Fruit fly (Drosophila melanogaster) whole organism, embryonic: ENCODE data around the gene Gip.
A peak's percentile ranks its signal among the peaks of the same experiment; 100 is the strongest.

ENCODE experiments used
- ATbp ChIP-seq: fragments of 200-800 bp; sonication (Bioruptor generic); optimal IDR thresholded peaks from 2 replicates; lab custom pipeline; 2017; ENCODE audit warnings: missing biosample characterization, mild to moderate bottlenecking, missing genetic modification characterization, missing genetic modification reagents
- Bdp1 ChIP-seq: fragments of 200-800 bp; sonication (Bioruptor generic); optimal IDR thresholded peaks from 3 replicates; lab custom pipeline; 2016; ENCODE audit warnings: missing biosample characterization, missing genetic modification characterization
- CG10321 ChIP-seq: fragments of 200-800 bp; sonication (Bioruptor generic); IDR thresholded peaks from 2 replicates; pipeline ENCODE4 v1.3.6; 2022; ENCODE audit warnings: missing biosample characterization, missing genetic modification characterization
- CG12769 ChIP-seq: fragments of 200-800 bp; sonication (Bioruptor generic); optimal IDR thresholded peaks from 2 replicates; lab custom pipeline; 2019; ENCODE audit warnings: missing biosample characterization, mild to moderate bottlenecking, missing genetic modification characterization, moderate library complexity
- CG13424 ChIP-seq: fragments of 200-800 bp; sonication (Bioruptor generic); optimal IDR thresholded peaks from 2 replicates; lab custom pipeline; 2019; ENCODE audit warnings: missing biosample characterization, mild to moderate bottlenecking, missing genetic modification characterization, moderate library complexity
- CG13624 ChIP-seq: fragments of 200-800 bp; sonication (Bioruptor generic); optimal IDR thresholded peaks from 2 replicates; lab custom pipeline; 2016; ENCODE audit warnings: missing biosample characterization, missing genetic modification characterization
- CG14965 ChIP-seq: fragments of 200-800 bp; sonication (Bioruptor generic); optimal IDR thresholded peaks from 2 replicates; lab custom pipeline; 2016; ENCODE audit warnings: missing biosample characterization, missing genetic modification characterization, borderline replicate concordance
- CG1603 ChIP-seq: fragments of 200-800 bp; sonication (Bioruptor generic); optimal IDR thresholded peaks from 2 replicates; lab custom pipeline; 2019; ENCODE audit warnings: missing biosample characterization, mild to moderate bottlenecking, missing genetic modification characterization, moderate library complexity
- CG1647 ChIP-seq: fragments of 200-800 bp; sonication (Bioruptor generic); optimal IDR thresholded peaks from 3 replicates; lab custom pipeline; 2016; ENCODE audit warnings: missing biosample characterization, missing genetic modification characterization
- CG17328 ChIP-seq: fragments of 200-800 bp; sonication (Bioruptor generic); IDR thresholded peaks from 2 replicates; pipeline ENCODE4 v1.3.6; 2022; ENCODE audit warnings: missing biosample characterization, missing genetic modification characterization
- CG2116 ChIP-seq: fragments of 200-800 bp; sonication (Bioruptor generic); optimal IDR thresholded peaks from 3 replicates; lab custom pipeline; 2018; ENCODE audit warnings: missing biosample characterization, mild to moderate bottlenecking, missing genetic modification characterization
- CG2120 ChIP-seq: fragments of 200-800 bp; sonication (Bioruptor generic); optimal IDR thresholded peaks from 3 replicates; lab custom pipeline; 2016; ENCODE audit warnings: missing biosample characterization, missing genetic modification characterization
- CG2712 ChIP-seq: fragments of 200-800 bp; optimal IDR thresholded peaks from 3 replicates; lab custom pipeline; 2019; ENCODE audit warnings: missing biosample characterization, mild to moderate bottlenecking, missing genetic modification characterization, moderate library complexity
- CG2875 ChIP-seq: fragments of 200-800 bp; sonication (Bioruptor generic); optimal IDR thresholded peaks from 2 replicates; lab custom pipeline; 2017; ENCODE audit warnings: missing biosample characterization, mild to moderate bottlenecking, missing genetic modification characterization, missing genetic modification reagents
- CG33213 ChIP-seq: fragments of 200-800 bp; sonication (Bioruptor generic); optimal IDR thresholded peaks from 3 replicates; lab custom pipeline; 2016; ENCODE audit warnings: missing biosample characterization, missing genetic modification characterization
- CG3995 ChIP-seq: fragments of 200-800 bp; sonication (Bioruptor generic); optimal IDR thresholded peaks from 3 replicates; lab custom pipeline; 2016; ENCODE audit warnings: missing biosample characterization, missing genetic modification characterization
- CG4617 ChIP-seq: fragments of 200-800 bp; sonication (Bioruptor generic); optimal IDR thresholded peaks from 3 replicates; lab custom pipeline; 2016; ENCODE audit warnings: missing biosample characterization, missing genetic modification characterization, borderline replicate concordance
- CG6272 ChIP-seq: fragments of 200-800 bp; sonication (Bioruptor generic); IDR thresholded peaks from 2 replicates; pipeline ENCODE4 v1.3.6; 2022; ENCODE audit warnings: missing biosample characterization, missing genetic modification characterization
- CG8290 ChIP-seq, 3 experiments: fragments of 200-800 bp; sonication (Bioruptor generic); optimal IDR thresholded peaks; 2 replicates each; lab custom pipeline; 2016 to 2019; ENCODE audit warnings: missing biosample characterization in 3 of 3, missing genetic modification characterization in 3 of 3, mild to moderate bottlenecking in 2 of 3, moderate library complexity in 1 of 3
- Ets65A ChIP-seq: fragments of 200-800 bp; sonication (Bioruptor generic); peaks from one replicate; lab custom pipeline; 2016; ENCODE audit warnings: missing biosample characterization, missing genetic modification characterization
- Ets97D ChIP-seq: fragments of 200-800 bp; sonication (Bioruptor generic); optimal IDR thresholded peaks from 3 replicates; lab custom pipeline; 2016; ENCODE audit warnings: missing biosample characterization, missing genetic modification characterization
- Hey ChIP-seq: fragments of 200-800 bp; sonication (Bioruptor generic); optimal IDR thresholded peaks from 3 replicates; lab custom pipeline; 2018; ENCODE audit warnings: missing biosample characterization, mild to moderate bottlenecking, missing genetic modification characterization
- Kr ChIP-seq: fragments of 200-800 bp; sonication (Bioruptor generic); optimal IDR thresholded peaks from 2 replicates; lab custom pipeline; 2017; ENCODE audit warnings: missing biosample characterization, mild to moderate bottlenecking, missing genetic modification characterization
- Nf-YA ChIP-seq: fragments of 200-800 bp; sonication (Bioruptor generic); IDR thresholded peaks from 2 replicates; pipeline ENCODE4 v1.3.6; 2022; ENCODE audit warnings: missing biosample characterization, missing genetic modification characterization
- Side ChIP-seq: fragments of 200-800 bp; sonication (Bioruptor generic); optimal IDR thresholded peaks from 2 replicates; lab custom pipeline; 2016; ENCODE audit warnings: missing biosample characterization, missing genetic modification characterization
- Taf1 ChIP-seq: fragments of 200-800 bp; sonication (Bioruptor generic); IDR thresholded peaks from 2 replicates; pipeline ENCODE4 v1.3.6; 2022; ENCODE audit warnings: missing biosample characterization, missing genetic modification characterization
- Xrp1 ChIP-seq: fragments of 200-800 bp; sonication (Bioruptor generic); IDR thresholded peaks from 2 replicates; pipeline ENCODE4 v1.3.6; 2022; ENCODE audit warnings: missing biosample characterization, missing genetic modification characterization
- ac ChIP-seq: fragments of 200-800 bp; sonication (Bioruptor generic); optimal IDR thresholded peaks from 3 replicates; lab custom pipeline; 2017; ENCODE audit warnings: missing biosample characterization, mild to moderate bottlenecking, missing genetic modification characterization
- az2 ChIP-seq: fragments of 200-800 bp; sonication (Bioruptor generic); optimal IDR thresholded peaks from 3 replicates; lab custom pipeline; 2016; ENCODE audit warnings: missing biosample characterization, missing genetic modification characterization
- btn ChIP-seq: fragments of 200-800 bp; sonication (Bioruptor generic); optimal IDR thresholded peaks from 2 replicates; lab custom pipeline; 2016; ENCODE audit warnings: missing biosample characterization, missing genetic modification characterization
- chinmo ChIP-seq: fragments of 200-800 bp; sonication (Bioruptor generic); IDR thresholded peaks from 4 replicates; pipeline ENCODE4 v1.3.6; 2022; ENCODE audit warnings: missing biosample characterization, missing genetic modification characterization; ENCODE audit not compliant: partially characterized antibody
- crol ChIP-seq: fragments of 200-800 bp; sonication (Bioruptor generic); IDR thresholded peaks from 2 replicates; pipeline ENCODE4 v1.3.6; 2022; ENCODE audit warnings: missing biosample characterization, missing genetic modification characterization
- esg ChIP-seq: fragments of 200-800 bp; sonication (Bioruptor generic); conservative IDR thresholded peaks from 2 replicates; pipeline ENCODE4 v1.3.6; 2022; ENCODE audit warnings: missing biosample characterization, missing genetic modification characterization
- fd96Cb ChIP-seq: fragments of 200-800 bp; sonication (Bioruptor generic); optimal IDR thresholded peaks from 2 replicates; lab custom pipeline; 2018; ENCODE audit warnings: missing biosample characterization, mild to moderate bottlenecking, missing genetic modification characterization, moderate library complexity
- gfzf ChIP-seq: fragments of 200-800 bp; sonication (Bioruptor generic); optimal IDR thresholded peaks from 2 replicates; lab custom pipeline; 2016; ENCODE audit warnings: missing biosample characterization, mild to moderate bottlenecking, missing genetic modification characterization, moderate library complexity
- hkb ChIP-seq, 2 experiments: fragments of 200-800 bp in 1 of 2; fragments of >200 bp in 1 of 2; sonication (Bioruptor generic) in 1 of 2; IDR thresholded peaks in 1 of 2; optimal IDR thresholded peaks in 1 of 2; 2 replicates each; pipeline versions ENCODE4 v1.3.6 to Lab custom; 2017 to 2022; ENCODE audit warnings: missing biosample characterization in 1 of 2, missing genetic modification characterization in 1 of 2
- inv ChIP-seq: fragments of 200-800 bp; sonication (Bioruptor generic); IDR thresholded peaks from 2 replicates; pipeline ENCODE4 v1.3.6; 2022; ENCODE audit warnings: missing biosample characterization, missing genetic modification characterization; ENCODE audit not compliant: partially characterized antibody
- kay ChIP-seq: fragments of 200-800 bp; sonication (Bioruptor generic); optimal IDR thresholded peaks from 2 replicates; lab custom pipeline; 2016; ENCODE audit warnings: missing biosample characterization, missing genetic modification characterization
- lola ChIP-seq, 3 experiments: fragments of >200 bp in 2 of 3; fragments of 200-800 bp in 1 of 3; sonication (Bioruptor generic) in 1 of 3; optimal IDR thresholded peaks; 2 replicates each; lab custom pipeline; 2017 to 2019; ENCODE audit warnings: missing biosample characterization in 3 of 3, missing genetic modification characterization in 3 of 3, mild to moderate bottlenecking in 1 of 3, moderate library complexity in 1 of 3
- mld ChIP-seq: fragments of 200-800 bp; sonication (Bioruptor generic); IDR thresholded peaks from 3 replicates; pipeline ENCODE4 v1.3.6; 2022; ENCODE audit warnings: missing biosample characterization, missing genetic modification characterization; ENCODE audit not compliant: partially characterized antibody
- nerfin-2 ChIP-seq: fragments of 200-800 bp; sonication (Bioruptor generic); IDR thresholded peaks from 2 replicates; pipeline ENCODE4 v1.3.6; 2022; ENCODE audit warnings: missing biosample characterization, missing genetic modification characterization; ENCODE audit not compliant: partially characterized antibody
- pho ChIP-seq: fragments of 200-800 bp; sonication (Bioruptor generic); optimal IDR thresholded peaks from 2 replicates; lab custom pipeline; 2016; ENCODE audit warnings: missing biosample characterization, missing genetic modification characterization
- schlank ChIP-seq: fragments of 200-800 bp; sonication (Bioruptor generic); optimal IDR thresholded peaks from 2 replicates; lab custom pipeline; 2018; ENCODE audit warnings: missing biosample characterization, mild to moderate bottlenecking, missing genetic modification characterization
- toy ChIP-seq: fragments of 200-800 bp; sonication (Bioruptor generic); IDR thresholded peaks from 2 replicates; pipeline ENCODE4 v1.3.6; 2022; ENCODE audit warnings: missing biosample characterization, missing genetic modification characterization
- vfl ChIP-seq: fragments of 200-800 bp; sonication (Bioruptor generic); optimal IDR thresholded peaks from 2 replicates; lab custom pipeline; 2016; ENCODE audit warnings: missing biosample characterization, missing genetic modification characterization
- vnd ChIP-seq: fragments of 200-800 bp; sonication (Bioruptor generic); IDR thresholded peaks from 3 replicates; pipeline ENCODE4 v1.3.6; 2022; ENCODE audit warnings: missing biosample characterization, missing genetic modification characterization; ENCODE audit not compliant: partially characterized antibody
- wek ChIP-seq: fragments of 200-800 bp; sonication (Bioruptor generic); optimal IDR thresholded peaks from 3 replicates; lab custom pipeline; 2018; ENCODE audit warnings: missing biosample characterization, mild to moderate bottlenecking, missing genetic modification characterization, moderate library complexity

Gip gene

DNA sequence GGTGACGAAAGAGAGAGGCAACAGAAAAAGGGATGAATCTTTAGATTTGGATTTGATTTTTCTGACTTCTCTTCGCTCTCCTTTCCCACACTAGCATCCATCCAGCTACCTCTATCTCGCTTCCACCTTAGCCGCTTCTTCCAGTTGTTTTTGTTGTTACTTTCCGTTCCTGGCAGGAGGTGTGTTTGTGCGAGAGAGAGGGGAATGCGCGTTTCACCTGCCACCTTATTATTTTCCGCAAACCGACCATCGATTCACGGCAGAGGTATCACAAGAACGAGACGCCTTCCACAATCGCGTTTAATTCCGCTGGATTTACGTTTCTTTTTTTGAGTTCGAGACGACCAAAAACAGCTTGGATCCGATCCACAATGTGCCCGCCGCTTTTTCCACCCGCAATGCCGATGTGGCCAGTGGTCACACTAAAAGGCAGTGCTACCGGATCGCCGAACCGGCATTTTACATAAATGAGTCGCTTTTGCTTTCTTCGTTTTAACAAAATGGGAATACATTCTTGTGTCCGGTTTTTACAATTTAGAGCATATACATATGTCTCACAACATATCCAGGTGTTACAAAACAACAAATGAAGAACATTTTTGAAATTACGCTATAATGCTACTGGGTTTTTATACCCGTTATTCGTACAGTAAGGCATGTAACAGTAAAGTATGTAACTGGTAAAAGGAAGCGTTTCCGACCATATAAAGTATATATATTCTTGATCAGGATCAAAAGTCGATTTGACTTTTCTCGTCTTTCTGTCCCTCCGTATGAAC, 3.9 kb downstream of the Gip start, which contains the start of gene alpha-Man-Ia (continued):
- no peak for TF ChIP-seq toy
- no peak for TF ChIP-seq vfl (GFP tag; lab: Kevin White, UChicago)
- no peak for TF ChIP-seq mld (GFP tag; lab: Robert Waterston, UW)
- TF ChIP-seq esg = no peak
- peak; percentile 86 for TF ChIP-seq gfzf (GFP tag; lab: Kevin White, UChicago)
- TF ChIP-seq CG13424 (tag; lab: Kevin White, UChicago) = peak; percentile 27
- TF ChIP-seq CG2712 (tag; lab: Kevin White, UChicago) = no peak
- TF ChIP-seq chinmo (GFP tag; lab: Robert Waterston, UW) = 0 out of 4 replicates have a peak, but pooled peaks have one; percentile 21
- TF ChIP-seq Ets65A (GFP tag; lab: Kevin White, UChicago) = peak; percentile 92
- no peak for TF ChIP-seq Hey (tag; lab: Kevin White, UChicago)
- 0 out of 2 replicates have a peak, but pooled peaks have one; percentile 9 for TF ChIP-seq Xrp1 (GFP tag; lab: Robert Waterston, UW)
- peak; percentile 34 for TF ChIP-seq CG13624
- TF ChIP-seq pho (GFP tag; lab: Kevin White, UChicago) = peak; percentile 39
- TF ChIP-seq CG17328 (GFP tag; lab: Robert Waterston, UW) = no peak
- TF ChIP-seq CG10321 (GFP tag; lab: Robert Waterston, UW) = no peak
- TF ChIP-seq CG14965 (GFP tag; lab: Kevin White, UChicago) = no peak
- no peak for TF ChIP-seq CG12769 (tag; lab: Kevin White, UChicago)
- TF ChIP-seq CG2875 (GFP tag; lab: Kevin White, UChicago) = no peak
- TF ChIP-seq schlank = no peak
- TF ChIP-seq vnd (GFP tag; lab: Robert Waterston, UW) = 0 out of 3 replicates have a peak, but pooled peaks have one; percentile 23
- TF ChIP-seq ATbp (GFP tag; lab: Kevin White, UChicago) = no peak
- no peak for TF ChIP-seq Bdp1 (GFP tag; lab: Kevin White, UChicago)
- 0 out of 2 replicates have a peak, but pooled peaks have one; percentile 10 for TF ChIP-seq inv (GFP tag; lab: Robert Waterston, UW)
- TF ChIP-seq Nf-YA (GFP tag; lab: Robert Waterston, UW) = no peak
- peak; percentile 65 for TF ChIP-seq CG4617 (GFP tag; lab: Kevin White, UChicago)
- TF ChIP-seq ac (GFP tag; lab: Kevin White, UChicago) = no peak
- peak; percentile 73 for TF ChIP-seq crol (GFP tag; lab: Robert Waterston, UW)
- no peak for TF ChIP-seq Taf1 (GFP tag; lab: Robert Waterston, UW)
- no peak for TF ChIP-seq Kr (GFP tag; lab: Kevin White, UChicago)
- TF ChIP-seq CG2116 (GFP tag; lab: Kevin White, UChicago) = peak; percentile 78
- peak; percentile 62 for TF ChIP-seq Ets97D (GFP tag; lab: Kevin White, UChicago)
- no peak for TF ChIP-seq nerfin-2 (GFP tag; lab: Robert Waterston, UW)
- TF ChIP-seq CG1647 (GFP tag; lab: Kevin White, UChicago) = peak; percentile 18
- TF ChIP-seq CG6272 = 0 out of 2 replicates have a peak, but pooled peaks have one; percentile 23
- no peak for TF ChIP-seq kay
- no peak for TF ChIP-seq btn (GFP tag; lab: Kevin White, UChicago)
- TF ChIP-seq hkb (optimal IDR thresholded peaks at IDR 0.05; lab: Kevin White, UChicago) = peak; percentile 16
- no peak for TF ChIP-seq hkb (GFP tag; IDR thresholded peaks at IDR 0.05; lab: Robert Waterston, UW)
- TF ChIP-seq Side (GFP tag; lab: Kevin White, UChicago) = no peak
- TF ChIP-seq wek (GFP tag; lab: Kevin White, UChicago) = no peak
- peak; percentile 40 for TF ChIP-seq CG2120
- TF ChIP-seq CG33213 (GFP tag; lab: Kevin White, UChicago) = peak; percentile 29
- peak; percentile 89 for TF ChIP-seq CG3995 (GFP tag; lab: Kevin White, UChicago)
- TF ChIP-seq az2 (GFP tag; lab: Kevin White, UChicago) = peak; percentile 7
- TF ChIP-seq CG8290 (GFP tag; optimal IDR thresholded peaks at IDR 0.05; lab: Kevin White, UChicago) = no peak
- TF ChIP-seq CG8290 (tag; optimal IDR thresholded peaks at IDR 0.05; lab: Kevin White, UChicago) = peak in 1 of 2 experiments; percentile 47
- peak; percentile 50 for TF ChIP-seq CG1603 (tag; lab: Kevin White, UChicago)
- TF ChIP-seq lola (GFP tag; optimal IDR thresholded peaks at IDR 0.05; lab: Kevin White, UChicago) = peak in 1 of 3 experiments; percentile 20
- no peak for TF ChIP-seq fd96Cb
